Worm (Caenorhabditis elegans): ENCODE data around the gene H40L08.1.

Gene H40L08.1

DNA sequence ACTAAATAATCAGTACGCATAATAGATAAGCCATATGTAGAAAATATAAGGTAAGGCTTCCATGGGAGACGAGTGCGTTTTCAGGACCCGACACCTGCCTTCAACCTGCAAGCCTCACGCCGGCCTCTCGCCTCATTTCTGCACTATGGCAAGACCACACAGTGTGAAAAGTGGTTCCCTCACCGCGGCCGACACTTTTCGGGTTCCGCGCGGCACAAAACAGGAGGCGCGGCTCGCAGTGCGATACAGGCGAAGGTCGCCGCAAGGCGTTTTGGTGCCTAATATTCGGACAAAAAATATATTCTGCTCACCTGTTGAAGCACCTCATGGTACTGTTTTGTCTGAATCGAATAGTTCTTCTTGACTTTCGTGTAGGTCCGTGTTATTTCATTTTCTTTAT is 13.7 kb downstream of the H40L08.1 start:
- TF ChIP-seq ztf-1 (GFP tag; conservative IDR thresholded peaks at IDR 0.05) (no peak), ceh-16 (tag; optimal IDR thresholded peaks at IDR 0.05) (no peak), snpc-4 (tag; optimal IDR thresholded peaks at IDR 0.05) (no peak), nhr-129 (tag; optimal IDR thresholded peaks at IDR 0.05) (no peak), unc-55 (GFP tag; optimal IDR thresholded peaks at IDR 0.05) (no peak), F13H6.1 (tag; optimal IDR thresholded peaks at IDR 0.05) (no peak), mab-5 (tag; optimal IDR thresholded peaks at IDR 0.05) (no peak), nhr-237 (tag; optimal IDR thresholded peaks at IDR 0.05) (no peak)

DNA sequence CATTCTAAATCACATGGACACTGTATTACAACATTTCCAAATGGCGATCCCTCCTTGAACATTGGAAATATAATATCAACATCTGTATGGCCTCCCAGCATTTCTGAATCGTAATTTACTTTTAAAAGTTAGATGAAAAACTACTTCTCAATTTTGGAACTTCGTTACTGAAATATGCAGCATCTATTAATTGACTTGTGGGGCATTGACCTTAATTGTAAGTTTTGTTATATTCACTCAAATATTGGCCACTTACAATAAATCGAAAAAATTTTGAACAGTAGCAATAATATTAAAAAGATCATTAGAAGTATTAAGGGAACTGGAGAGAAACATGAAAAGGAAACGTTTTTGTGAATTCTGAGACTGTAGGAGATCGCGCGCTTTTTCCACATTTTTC is 14.6 kb downstream of the H40L08.1 start, which contains the start of gene mam-6:
TSS of gene mam-6 (minus strand) at position 101 of the 400 bp plus-strand sequence.
- TF ChIP-seq nhr-11 (tag; optimal IDR thresholded peaks at IDR 0.05) = no peak
- no peak for TF ChIP-seq nhr-6 (tag; optimal IDR thresholded peaks at IDR 0.05)
- TF ChIP-seq fos-1 (tag; optimal IDR thresholded peaks at IDR 0.05) = no peak
- TF ChIP-seq crh-2 (tag; optimal IDR thresholded peaks at IDR 0.05) = no peak
- TF ChIP-seq alr-1 (tag; optimal IDR thresholded peaks at IDR 0.05) = no peak
- no peak for TF ChIP-seq nhr-10 (tag; optimal IDR thresholded peaks at IDR 0.05)
- TF ChIP-seq peb-1 (tag; optimal IDR thresholded peaks at IDR 0.05) = no peak
- no peak for TF ChIP-seq ztf-4 (tag; optimal IDR thresholded peaks at IDR 0.05)

DNA sequence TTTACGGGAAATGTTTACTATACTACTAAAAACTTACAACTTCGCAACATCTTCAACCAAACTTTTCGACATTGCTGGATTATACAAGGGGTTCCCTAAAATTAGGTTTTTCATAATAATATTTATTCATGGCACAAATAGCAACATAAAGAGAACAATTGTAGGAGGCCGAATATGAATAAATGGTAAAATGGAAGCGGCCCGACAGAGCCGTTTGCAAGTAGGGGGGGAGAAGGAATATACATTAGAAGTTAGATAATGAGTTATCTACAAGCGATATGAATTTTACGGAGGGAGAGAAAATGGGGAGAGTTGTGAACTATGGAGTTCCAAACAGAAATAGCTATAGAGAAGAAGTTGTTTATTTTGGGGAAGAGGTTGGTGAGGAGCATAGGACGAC is 23.6 kb downstream of the H40L08.1 start, which contains the start of gene fbxa-96:
TSS of gene fbxa-96 (minus strand) at position 101 of the 400 bp plus-strand sequence.
- TF ChIP-seq nhr-6 (tag; optimal IDR thresholded peaks at IDR 0.05) (no peak), R02D3.7 (tag; optimal IDR thresholded peaks at IDR 0.05) (no peak), ztf-1 (GFP tag; conservative IDR thresholded peaks at IDR 0.05) (no peak), lin-11 (tag; optimal IDR thresholded peaks at IDR 0.05) (no peak), peb-1 (tag; optimal IDR thresholded peaks at IDR 0.05) (no peak), blmp-1 (tag; optimal IDR thresholded peaks at IDR 0.05; ENCODE audit: insufficient read depth) (no peak), nhr-237 (tag; optimal IDR thresholded peaks at IDR 0.05) (no peak), Y55F3AM.14 (GFP tag; optimal IDR thresholded peaks at IDR 0.05) (no peak), nhr-21 (tag; optimal IDR thresholded peaks at IDR 0.05) (no peak), nhr-129 (tag; optimal IDR thresholded peaks at IDR 0.05) (no peak), C34F6.9 (tag; optimal IDR thresholded peaks at IDR 0.05) (no peak), elt-1 (tag; optimal IDR thresholded peaks at IDR 0.05) (no peak), nhr-25 (tag; optimal IDR thresholded peaks at IDR 0.05) (no peak), nhr-23 (tag; optimal IDR thresholded peaks at IDR 0.05) (no peak), nhr-11 (tag; optimal IDR thresholded peaks at IDR 0.05) (no peak), fos-1 (tag; optimal IDR thresholded peaks at IDR 0.05) (no peak)

DNA sequence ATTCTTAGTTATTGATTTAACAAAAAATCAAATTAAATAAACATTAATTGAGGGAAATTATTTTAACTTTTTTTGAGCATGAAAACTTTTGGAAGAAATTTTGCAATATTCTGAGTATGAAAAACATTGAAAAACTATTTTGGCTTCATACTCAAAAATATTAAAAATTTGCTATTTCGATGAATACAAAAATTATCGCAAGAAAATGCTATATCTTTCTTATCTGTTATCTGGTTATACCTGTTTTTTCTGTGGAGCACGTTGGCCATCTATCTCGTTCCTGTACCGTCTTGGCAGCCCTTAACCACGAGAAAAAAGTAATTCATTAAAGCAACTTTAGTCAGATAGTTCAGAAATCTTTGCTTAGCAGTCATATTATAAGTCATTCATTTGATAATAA is 26.0 kb downstream of the H40L08.1 start:
- TF ChIP-seq elt-1 (tag; optimal IDR thresholded peaks at IDR 0.05) (no peak), nhr-10 (tag; optimal IDR thresholded peaks at IDR 0.05) (no peak), peb-1 (tag; optimal IDR thresholded peaks at IDR 0.05) (no peak), ama-1 (optimal IDR thresholded peaks at IDR 0.05) (no peak), nhr-129 (tag; optimal IDR thresholded peaks at IDR 0.05) (no peak), lin-13 (GFP tag; optimal IDR thresholded peaks at IDR 0.05) (no peak), snpc-4 (tag; optimal IDR thresholded peaks at IDR 0.05) (no peak), Y55F3AM.14 (GFP tag; optimal IDR thresholded peaks at IDR 0.05) (no peak), ZK546.5 (tag; optimal IDR thresholded peaks at IDR 0.05) (no peak)

DNA sequence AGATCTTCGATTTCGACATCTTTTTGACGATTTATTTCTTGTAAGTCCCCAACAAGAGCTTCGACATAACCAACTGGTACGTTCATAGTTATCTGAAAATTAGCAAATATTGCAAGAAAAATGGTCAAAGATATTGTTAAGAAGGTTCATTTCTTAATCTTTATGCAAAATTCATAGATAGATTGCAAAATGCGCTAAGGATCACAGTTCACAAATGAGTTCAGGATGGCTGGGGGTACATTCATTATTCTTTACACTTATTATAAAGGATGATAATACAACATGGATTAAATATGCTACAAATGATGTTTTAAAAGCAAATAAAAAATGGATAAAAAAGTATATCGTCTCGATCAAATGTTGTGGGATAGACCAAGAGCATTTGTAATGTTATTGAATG is 27.1 kb downstream of the H40L08.1 start, which contains the start of gene H03G16.5:
TSS of gene H03G16.5 (minus strand) at position 101 of the 400 bp plus-strand sequence.
- TF ChIP-seq nhr-11 (tag; optimal IDR thresholded peaks at IDR 0.05) (no peak), alr-1 (tag; optimal IDR thresholded peaks at IDR 0.05) (no peak), egl-27 (tag; optimal IDR thresholded peaks at IDR 0.05) (no peak), lin-11 (tag; optimal IDR thresholded peaks at IDR 0.05) (no peak), lin-39 (tag; optimal IDR thresholded peaks at IDR 0.05) (no peak), unc-62 (GFP tag; optimal IDR thresholded peaks at IDR 0.05) (no peak), sem-4 (tag; optimal IDR thresholded peaks at IDR 0.05) (no peak), ceh-82 (tag; optimal IDR thresholded peaks at IDR 0.05) (no peak), F13H6.1 (tag; optimal IDR thresholded peaks at IDR 0.05) (no peak), zag-1 (tag; optimal IDR thresholded peaks at IDR 0.05) (no peak), ztf-1 (GFP tag; conservative IDR thresholded peaks at IDR 0.05) (no peak), ztf-4 (tag; optimal IDR thresholded peaks at IDR 0.05) (no peak), ZK546.5 (tag; optimal IDR thresholded peaks at IDR 0.05) (no peak), fos-1 (tag; optimal IDR thresholded peaks at IDR 0.05) (no peak), nhr-77 (tag; optimal IDR thresholded peaks at IDR 0.05) (no peak), nhr-25 (tag; optimal IDR thresholded peaks at IDR 0.05) (no peak), mab-5 (tag; optimal IDR thresholded peaks at IDR 0.05) (no peak), C34F6.9 (tag; optimal IDR thresholded peaks at IDR 0.05) (no peak), skn-1 (tag; optimal IDR thresholded peaks at IDR 0.05) (no peak)
